Worm (Caenorhabditis elegans): ENCODE data around the gene F36H1.3.

ce11 chrIV:11019962-11020550 lies 29.9 kb upstream of the F36H1.3 start, which contains the start of gene F13H10.8:
- TF ChIP-seq T22C8.4 (GFP tag; IDR thresholded peaks at IDR 0.05) (no peak), cog-1 (tag; optimal IDR thresholded peaks at IDR 0.05) (no peak), med-1 (GFP tag; optimal IDR thresholded peaks at IDR 0.05; ENCODE audit: insufficient read depth) (no peak), flt-1 (GFP tag; IDR thresholded peaks at IDR 0.05) (no peak), tab-1 (GFP tag; IDR thresholded peaks at IDR 0.05) (no peak), ztf-29 (GFP tag; IDR thresholded peaks at IDR 0.05) (no peak), klf-2 (GFP tag; conservative IDR thresholded peaks at IDR 0.05) (no peak)

Data from whole organism, midembryonic.